Fruit fly (Drosophila melanogaster) whole organism, embryonic: ENCODE results near the gene UbcE2H.

Source experiments
- Adf1 ChIP-seq: fragments of 200-800 bp; sonication (Bioruptor generic); IDR thresholded peaks from 2 replicates; pipeline ENCODE4 v1.3.6; 2022; ENCODE audit warnings: missing biosample characterization, missing genetic modification characterization
- BtbVII ChIP-seq: fragments of 200-800 bp; sonication (Bioruptor generic); optimal IDR thresholded peaks from 3 replicates; lab custom pipeline; 2017; ENCODE audit warnings: missing biosample characterization, mild to moderate bottlenecking, missing genetic modification characterization
- CG10147 ChIP-seq: fragments of 200-800 bp; sonication (Bioruptor generic); optimal IDR thresholded peaks from 2 replicates; lab custom pipeline; 2019; ENCODE audit warnings: missing biosample characterization, mild to moderate bottlenecking, missing genetic modification characterization, moderate library complexity
- CG10274 ChIP-seq: fragments of 200-800 bp; sonication (Bioruptor generic); optimal IDR thresholded peaks from 3 replicates; lab custom pipeline; 2017; ENCODE audit warnings: missing biosample characterization, mild to moderate bottlenecking, missing genetic modification characterization
- CG10543 ChIP-seq: fragments of 200-800 bp; sonication (Bioruptor generic); optimal IDR thresholded peaks from 3 replicates; lab custom pipeline; 2017; ENCODE audit warnings: missing biosample characterization, mild to moderate bottlenecking, missing genetic modification characterization, moderate library complexity
- CG13424 ChIP-seq: fragments of 200-800 bp; sonication (Bioruptor generic); optimal IDR thresholded peaks from 2 replicates; lab custom pipeline; 2019; ENCODE audit warnings: missing biosample characterization, mild to moderate bottlenecking, missing genetic modification characterization, moderate library complexity
- CG1529 ChIP-seq: fragments of 200-800 bp; sonication (Bioruptor generic); optimal IDR thresholded peaks from 3 replicates; lab custom pipeline; 2018; ENCODE audit warnings: missing biosample characterization, missing genetic modification characterization
- CG31388 ChIP-seq: fragments of 200-800 bp; sonication (Bioruptor generic); optimal IDR thresholded peaks from 2 replicates; lab custom pipeline; 2016; ENCODE audit warnings: missing biosample characterization, missing genetic modification characterization
- CG32767 ChIP-seq: fragments of 200-800 bp; sonication (Bioruptor generic); IDR thresholded peaks from 2 replicates; pipeline ENCODE4 v1.3.6; 2022; ENCODE audit warnings: missing biosample characterization, missing genetic modification characterization
- CG34422 ChIP-seq: fragments of 200-800 bp; sonication (Bioruptor generic); IDR thresholded peaks from 3 replicates; pipeline ENCODE4 v1.3.6; 2022; ENCODE audit warnings: missing biosample characterization, missing genetic modification characterization
- CG42726 ChIP-seq: fragments of 200-800 bp; sonication (Bioruptor generic); IDR thresholded peaks from 2 replicates; pipeline ENCODE4 v1.3.6; 2022; ENCODE audit warnings: missing biosample characterization, missing genetic modification characterization; ENCODE audit not compliant: partially characterized antibody
- CG4617 ChIP-seq: fragments of 200-800 bp; sonication (Bioruptor generic); optimal IDR thresholded peaks from 3 replicates; lab custom pipeline; 2016; ENCODE audit warnings: missing biosample characterization, missing genetic modification characterization, borderline replicate concordance
- CG5953 ChIP-seq: fragments of 200-800 bp; sonication (Bioruptor generic); IDR thresholded peaks from 2 replicates; pipeline ENCODE4 v1.3.6; 2022; ENCODE audit warnings: missing biosample characterization, missing genetic modification characterization
- CG6254 ChIP-seq: fragments of 200-800 bp; sonication (Bioruptor generic); optimal IDR thresholded peaks from 3 replicates; lab custom pipeline; 2017; ENCODE audit warnings: mild to moderate bottlenecking, missing biosample characterization, missing genetic modification reagents, missing genetic modification characterization
- CG6765 ChIP-seq: fragments of 200-800 bp; sonication (Bioruptor generic); optimal IDR thresholded peaks from 3 replicates; lab custom pipeline; 2017; ENCODE audit warnings: missing biosample characterization, mild to moderate bottlenecking, missing genetic modification characterization
- CG7271 ChIP-seq: fragments of 200-800 bp; sonication (Bioruptor generic); optimal IDR thresholded peaks from 2 replicates; lab custom pipeline; 2018; ENCODE audit warnings: missing biosample characterization, mild to moderate bottlenecking, missing genetic modification characterization, moderate library complexity
- CG7745 ChIP-seq: fragments of 200-800 bp; sonication (Bioruptor generic); optimal IDR thresholded peaks from 2 replicates; lab custom pipeline; 2018; ENCODE audit warnings: missing biosample characterization, mild to moderate bottlenecking, missing genetic modification characterization, moderate library complexity
- CG7928 ChIP-seq: fragments of 200-800 bp; sonication (Bioruptor generic); optimal IDR thresholded peaks from 2 replicates; lab custom pipeline; 2017; ENCODE audit warnings: missing biosample characterization, mild to moderate bottlenecking, missing genetic modification characterization
- CG9876 ChIP-seq: fragments of 200-800 bp; sonication (Bioruptor generic); optimal IDR thresholded peaks from 2 replicates; lab custom pipeline; 2016; ENCODE audit warnings: missing biosample characterization, missing genetic modification characterization
- Dll ChIP-seq: fragments of 200-800 bp; sonication (Bioruptor generic); IDR thresholded peaks from 4 replicates; pipeline ENCODE4 v1.3.6; 2022; ENCODE audit warnings: missing biosample characterization, missing genetic modification characterization; ENCODE audit not compliant: partially characterized antibody
- E2f2 ChIP-seq: fragments of 200-800 bp; sonication (Bioruptor generic); IDR thresholded peaks from 2 replicates; pipeline ENCODE4 v1.3.6; 2022; ENCODE audit warnings: missing biosample characterization, missing genetic modification characterization
- HmgD ChIP-seq: fragments of 200-800 bp; sonication (Bioruptor generic); optimal IDR thresholded peaks from 3 replicates; lab custom pipeline; 2016; ENCODE audit warnings: missing biosample characterization, missing genetic modification characterization
- HmgZ ChIP-seq: fragments of 200-800 bp; sonication (Bioruptor generic); optimal IDR thresholded peaks from 2 replicates; lab custom pipeline; 2018; ENCODE audit warnings: missing biosample characterization, mild to moderate bottlenecking, missing genetic modification characterization
- Med ChIP-seq: fragments of 200-800 bp; sonication (Bioruptor generic); peaks from one replicate; lab custom pipeline; 2016; ENCODE audit warnings: missing biosample characterization, missing genetic modification characterization, mild to moderate bottlenecking, inconsistent platforms, moderate library complexity
- NC2β ChIP-seq: fragments of 200-800 bp; sonication (Bioruptor generic); optimal IDR thresholded peaks from 2 replicates; lab custom pipeline; 2016; ENCODE audit warnings: missing biosample characterization, missing genetic modification characterization
- Opbp ChIP-seq: fragments of 200-800 bp; sonication (Bioruptor generic); IDR thresholded peaks from 3 replicates; pipeline ENCODE4 v1.3.6; 2022; ENCODE audit warnings: missing biosample characterization, missing genetic modification characterization; ENCODE audit not compliant: partially characterized antibody
- Sin3A ChIP-seq: fragments of >200 bp; optimal IDR thresholded peaks from 2 replicates; lab custom pipeline; 2018
- abd-A ChIP-seq: fragments of 200-800 bp; sonication (Bioruptor generic); optimal IDR thresholded peaks from 3 replicates; lab custom pipeline; 2019; ENCODE audit warnings: missing biosample characterization, mild to moderate bottlenecking, missing genetic modification characterization, moderate library complexity
- bigmax ChIP-seq: fragments of 200-800 bp; sonication (Bioruptor generic); optimal IDR thresholded peaks from 2 replicates; lab custom pipeline; 2018; ENCODE audit warnings: missing biosample characterization, mild to moderate bottlenecking, missing genetic modification characterization
- btn ChIP-seq: fragments of 200-800 bp; sonication (Bioruptor generic); optimal IDR thresholded peaks from 2 replicates; lab custom pipeline; 2016; ENCODE audit warnings: missing biosample characterization, missing genetic modification characterization
- chif ChIP-seq, 2 experiments: fragments of 200-800 bp; sonication (Bioruptor generic); optimal IDR thresholded peaks; 3 replicates each; lab custom pipeline; 2016; ENCODE audit warnings: missing biosample characterization in 2 of 2, missing genetic modification characterization in 2 of 2
- crc ChIP-seq: fragments of 200-800 bp; sonication (Bioruptor generic); optimal IDR thresholded peaks from 2 replicates; lab custom pipeline; 2016; ENCODE audit warnings: missing biosample characterization, missing genetic modification characterization
- exex ChIP-seq: fragments of 200-800 bp; sonication (Bioruptor generic); optimal IDR thresholded peaks from 4 replicates; lab custom pipeline; 2018; ENCODE audit warnings: missing biosample characterization, mild to moderate bottlenecking, missing genetic modification characterization, moderate library complexity
- fd96Cb ChIP-seq: fragments of 200-800 bp; sonication (Bioruptor generic); optimal IDR thresholded peaks from 2 replicates; lab custom pipeline; 2018; ENCODE audit warnings: missing biosample characterization, mild to moderate bottlenecking, missing genetic modification characterization, moderate library complexity
- fru ChIP-seq: fragments of >200 bp; optimal IDR thresholded peaks from 2 replicates; lab custom pipeline; 2017
- hb ChIP-seq: fragments of 200-800 bp; sonication (Bioruptor generic); IDR thresholded peaks from 3 replicates; pipeline ENCODE4 v1.3.6; 2022; ENCODE audit warnings: missing biosample characterization, missing genetic modification characterization; ENCODE audit not compliant: partially characterized antibody
- insv ChIP-seq, 2 experiments: fragments of 200-800 bp; sonication (Bioruptor generic); optimal IDR thresholded peaks; 3 replicates each; lab custom pipeline; 2016 to 2018; ENCODE audit warnings: missing biosample characterization in 2 of 2, missing genetic modification characterization in 2 of 2
- klu ChIP-seq: fragments of 200-800 bp; sonication (Bioruptor generic); IDR thresholded peaks from 2 replicates; pipeline ENCODE4 v1.3.6; 2022; ENCODE audit warnings: missing biosample characterization, missing genetic modification characterization
- kni ChIP-seq: fragments of 200-800 bp; sonication (Bioruptor generic); optimal IDR thresholded peaks from 3 replicates; lab custom pipeline; 2017; ENCODE audit warnings: mild to moderate bottlenecking, missing biosample characterization, missing genetic modification reagents, missing genetic modification characterization
- lab ChIP-seq: fragments of 200-800 bp; sonication (Bioruptor generic); optimal IDR thresholded peaks from 3 replicates; lab custom pipeline; 2017; ENCODE audit warnings: missing biosample characterization, missing genetic modification characterization, mild to moderate bottlenecking, moderate library complexity, missing genetic modification reagents
- odd ChIP-seq: fragments of 200-800 bp; sonication (Bioruptor generic); optimal IDR thresholded peaks from 2 replicates; lab custom pipeline; 2017; ENCODE audit warnings: missing biosample characterization, mild to moderate bottlenecking, missing genetic modification characterization
- otp ChIP-seq: fragments of 200-800 bp; sonication (Bioruptor generic); IDR thresholded peaks from 3 replicates; pipeline ENCODE4, ENCODE4 v1.3.6; 2022; ENCODE audit warnings: missing biosample characterization, missing genetic modification characterization
- peb ChIP-seq: fragments of 200-800 bp; sonication (Bioruptor generic); IDR thresholded peaks from 2 replicates; pipeline ENCODE4 v1.3.6; 2022; ENCODE audit warnings: missing biosample characterization, missing genetic modification characterization
- run ChIP-seq: fragments of 200-800 bp; sonication (Bioruptor generic); optimal IDR thresholded peaks from 3 replicates; lab custom pipeline; 2018; ENCODE audit warnings: missing biosample characterization, mild to moderate bottlenecking, missing genetic modification characterization
- scrt ChIP-seq: fragments of 200-800 bp; sonication (Bioruptor generic); optimal IDR thresholded peaks from 2 replicates; lab custom pipeline; 2018; ENCODE audit warnings: missing biosample characterization, mild to moderate bottlenecking, missing genetic modification characterization, moderate library complexity
- slp2 ChIP-seq: fragments of 200-800 bp; sonication (Bioruptor generic); optimal IDR thresholded peaks from 2 replicates; lab custom pipeline; 2016; ENCODE audit warnings: missing biosample characterization, missing genetic modification characterization
- tna ChIP-seq: fragments of 200-800 bp; sonication (Bioruptor generic); IDR thresholded peaks from 2 replicates; pipeline ENCODE4 v1.3.6; 2022; ENCODE audit warnings: missing biosample characterization, missing genetic modification characterization; ENCODE audit not compliant: partially characterized antibody
- twi ChIP-seq: fragments of 200-800 bp; optimal IDR thresholded peaks from 2 replicates; lab custom pipeline; 2019; ENCODE audit warnings: missing biosample characterization, mild to moderate bottlenecking, missing genetic modification characterization, moderate library complexity
- vnd ChIP-seq: fragments of 200-800 bp; sonication (Bioruptor generic); IDR thresholded peaks from 3 replicates; pipeline ENCODE4 v1.3.6; 2022; ENCODE audit warnings: missing biosample characterization, missing genetic modification characterization; ENCODE audit not compliant: partially characterized antibody
- zf30C ChIP-seq: fragments of 200-800 bp; sonication (Bioruptor generic); optimal IDR thresholded peaks from 3 replicates; lab custom pipeline; 2018; ENCODE audit warnings: missing biosample characterization, mild to moderate bottlenecking, missing genetic modification characterization

Gene UbcE2H

DNA sequence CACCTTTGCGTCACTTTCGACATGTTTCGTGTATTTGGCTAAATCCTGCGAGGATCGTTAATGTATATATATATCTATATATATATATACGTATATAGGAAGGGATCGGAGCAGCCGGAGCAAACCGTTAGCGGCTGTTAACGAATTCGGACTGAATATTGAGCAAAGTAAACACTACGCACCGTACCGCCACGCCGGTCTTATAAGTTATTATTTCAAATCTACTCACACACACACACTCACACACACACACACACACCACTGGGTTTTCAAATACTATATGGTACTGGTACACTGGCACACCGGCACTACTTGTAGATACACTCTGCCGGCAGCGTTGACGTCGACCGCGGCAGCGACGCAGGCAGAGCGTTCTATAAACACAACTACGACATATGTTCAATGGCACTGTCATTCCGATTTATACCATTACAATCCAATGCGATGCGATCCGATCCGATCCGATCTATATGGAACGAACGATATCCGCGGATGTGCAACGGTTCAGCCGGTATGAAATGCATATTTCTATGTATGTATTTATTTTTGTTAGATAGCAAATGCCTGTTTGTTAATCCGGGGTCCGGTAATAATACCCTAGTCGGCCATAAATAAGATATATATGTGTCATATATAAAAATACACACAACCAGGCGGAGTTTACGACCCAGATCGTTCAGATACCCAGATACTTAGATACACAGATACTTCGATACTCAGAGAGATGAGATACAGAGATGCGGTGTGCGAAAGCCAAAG lies 12.3 kb downstream of the UbcE2H start, which contains the start of gene Ldsdh1:
TSS of gene Ldsdh1 (minus strand) at position 179 of the 759 bp plus-strand sequence.
- TF ChIP-seq fru (lab: Kevin White, UChicago), result no peak
- no peak for TF ChIP-seq slp2 (GFP tag; lab: Kevin White, UChicago)
- TF ChIP-seq insv (GFP tag; optimal IDR thresholded peaks at IDR 0.05; lab: Kevin White, UChicago), result no peak
- no peak for TF ChIP-seq klu (GFP tag; lab: Robert Waterston, UW)
- TF ChIP-seq CG7271, result no peak
- TF ChIP-seq run, result no peak
- TF ChIP-seq chif (GFP tag; optimal IDR thresholded peaks at IDR 0.05; lab: Kevin White, UChicago), result no peak
- TF ChIP-seq BtbVII (GFP tag; lab: Kevin White, UChicago), result no peak
- no peak for TF ChIP-seq bigmax (GFP tag; lab: Kevin White, UChicago)
- TF ChIP-seq CG31388 (GFP tag; lab: Kevin White, UChicago), result no peak
- peak; percentile 39 for TF ChIP-seq exex (tag; lab: Kevin White, UChicago)
- TF ChIP-seq CG34422 (GFP tag; lab: Robert Waterston, UW), result peak; percentile 11; the same call in 1 of the 3 replicates
- peak; percentile 51 for TF ChIP-seq CG10543 (GFP tag; lab: Kevin White, UChicago)
- no peak for TF ChIP-seq CG32767 (GFP tag; lab: Robert Waterston, UW)
- no peak for TF ChIP-seq Opbp (GFP tag; lab: Robert Waterston, UW)
- no peak for TF ChIP-seq crc
- TF ChIP-seq Med (GFP tag; lab: Kevin White, UChicago), result no peak
- no peak for TF ChIP-seq HmgD (GFP tag; lab: Kevin White, UChicago)
- no peak for TF ChIP-seq otp (GFP tag; lab: Robert Waterston, UW)
- TF ChIP-seq E2f2 (GFP tag; lab: Robert Waterston, UW), result no peak
- no peak for TF ChIP-seq peb (GFP tag; lab: Robert Waterston, UW)
- peak; percentile 44 for TF ChIP-seq lab (GFP tag; lab: Kevin White, UChicago)
- no peak for TF ChIP-seq CG9876 (GFP tag; lab: Kevin White, UChicago)
- TF ChIP-seq NC2β (GFP tag; lab: Kevin White, UChicago), result no peak
- TF ChIP-seq CG4617 (GFP tag; lab: Kevin White, UChicago), result no peak
- no peak for TF ChIP-seq hb (GFP tag; lab: Robert Waterston, UW)
- TF ChIP-seq CG5953 (GFP tag; lab: Robert Waterston, UW), result no peak
- TF ChIP-seq Adf1 (GFP tag; lab: Robert Waterston, UW), result peak; percentile 94
- no peak for TF ChIP-seq CG10147 (GFP tag; lab: Kevin White, UChicago)
- no peak for TF ChIP-seq tna
- TF ChIP-seq CG1529, result no peak
- no peak for TF ChIP-seq zf30C (GFP tag; lab: Kevin White, UChicago)
- no peak for TF ChIP-seq Sin3A (lab: Kevin White, UChicago)
- TF ChIP-seq CG6254 (GFP tag; lab: Kevin White, UChicago), result no peak
- TF ChIP-seq CG42726 (GFP tag; lab: Robert Waterston, UW), result no peak
- TF ChIP-seq fd96Cb (tag; lab: Kevin White, UChicago), result no peak
- no peak for TF ChIP-seq Dll (GFP tag; lab: Robert Waterston, UW)
- no peak for TF ChIP-seq odd (GFP tag; lab: Kevin White, UChicago)
- peak; percentile 63 for TF ChIP-seq CG10274 (GFP tag; lab: Kevin White, UChicago)
- TF ChIP-seq vnd (GFP tag; lab: Robert Waterston, UW), result no peak
- TF ChIP-seq twi (tag; lab: Kevin White, UChicago), result peak; percentile 74
- no peak for TF ChIP-seq abd-A (tag; lab: Kevin White, UChicago)
- peak; percentile 12 for TF ChIP-seq HmgZ (tag; lab: Kevin White, UChicago)
- no peak for TF ChIP-seq CG7745
- TF ChIP-seq CG13424 (tag; lab: Kevin White, UChicago), result no peak
- no peak for TF ChIP-seq btn (GFP tag; lab: Kevin White, UChicago)
- TF ChIP-seq CG6765 (GFP tag; lab: Kevin White, UChicago), result no peak
- no peak for TF ChIP-seq kni (GFP tag; lab: Kevin White, UChicago)
- TF ChIP-seq CG7928, result no peak
- TF ChIP-seq scrt (GFP tag; lab: Kevin White, UChicago), result no peak
